Fruit fly (Drosophila melanogaster) whole organism, embryonic: ENCODE results near the gene TwdlC.
A peak's percentile ranks its signal among the peaks of the same experiment; 100 is the strongest.

Experiments used
- Atf-2 ChIP-seq: fragments of 200-800 bp; sonication (Bioruptor generic); optimal IDR thresholded peaks from 2 replicates; lab custom pipeline; 2016; ENCODE audit warnings: missing biosample characterization, missing genetic modification characterization
- CG12659 ChIP-seq: fragments of 200-800 bp; sonication (Bioruptor generic); optimal IDR thresholded peaks from 3 replicates; lab custom pipeline; 2017; ENCODE audit warnings: mild to moderate bottlenecking, missing biosample characterization, missing genetic modification reagents, missing genetic modification characterization
- CG14710 ChIP-seq: fragments of 200-800 bp; sonication (Bioruptor generic); optimal IDR thresholded peaks from 3 replicates; lab custom pipeline; 2019; ENCODE audit warnings: missing biosample characterization, mild to moderate bottlenecking, missing genetic modification characterization, moderate library complexity
- CG15073 ChIP-seq: fragments of 200-800 bp; sonication (Bioruptor generic); optimal IDR thresholded peaks from 2 replicates; lab custom pipeline; 2016; ENCODE audit warnings: missing biosample characterization, missing genetic modification characterization
- CG17328 ChIP-seq: fragments of 200-800 bp; sonication (Bioruptor generic); IDR thresholded peaks from 2 replicates; pipeline ENCODE4 v1.3.6; 2022; ENCODE audit warnings: missing biosample characterization, missing genetic modification characterization
- CG17385 ChIP-seq: fragments of 200-800 bp; sonication (Bioruptor generic); optimal IDR thresholded peaks from 3 replicates; lab custom pipeline; 2018; ENCODE audit warnings: missing biosample characterization, mild to moderate bottlenecking, missing genetic modification characterization
- CG17568 ChIP-seq: fragments of 200-800 bp; sonication (Bioruptor generic); optimal IDR thresholded peaks from 2 replicates; lab custom pipeline; 2018; ENCODE audit warnings: missing biosample characterization, mild to moderate bottlenecking, missing genetic modification characterization, moderate library complexity
- CG18011 ChIP-seq: fragments of 200-800 bp; sonication (Bioruptor generic); optimal IDR thresholded peaks from 2 replicates; lab custom pipeline; 2017; ENCODE audit warnings: missing biosample characterization, missing genetic modification characterization, mild to moderate bottlenecking, moderate library complexity, missing genotype
- CG31441 ChIP-seq: fragments of 200-800 bp; sonication (Bioruptor generic); IDR thresholded peaks from 2 replicates; pipeline ENCODE4 v1.3.6; 2022; ENCODE audit warnings: missing biosample characterization, missing genetic modification characterization
- CG32767 ChIP-seq: fragments of 200-800 bp; sonication (Bioruptor generic); IDR thresholded peaks from 2 replicates; pipeline ENCODE4 v1.3.6; 2022; ENCODE audit warnings: missing biosample characterization, missing genetic modification characterization
- CG33213 ChIP-seq: fragments of 200-800 bp; sonication (Bioruptor generic); optimal IDR thresholded peaks from 3 replicates; lab custom pipeline; 2016; ENCODE audit warnings: missing biosample characterization, missing genetic modification characterization
- CG4730 ChIP-seq: fragments of 200-800 bp; sonication (Bioruptor generic); IDR thresholded peaks from 2 replicates; pipeline ENCODE4 v1.3.6; 2022; ENCODE audit warnings: missing biosample characterization, missing genetic modification characterization
- CG6272 ChIP-seq: fragments of 200-800 bp; sonication (Bioruptor generic); IDR thresholded peaks from 2 replicates; pipeline ENCODE4 v1.3.6; 2022; ENCODE audit warnings: missing biosample characterization, missing genetic modification characterization
- CG6765 ChIP-seq: fragments of 200-800 bp; sonication (Bioruptor generic); optimal IDR thresholded peaks from 3 replicates; lab custom pipeline; 2017; ENCODE audit warnings: missing biosample characterization, mild to moderate bottlenecking, missing genetic modification characterization
- CG7372 ChIP-seq: fragments of 200-800 bp; sonication (Bioruptor generic); IDR thresholded peaks from 2 replicates; pipeline ENCODE4 v1.3.6; 2022; ENCODE audit warnings: missing biosample characterization, missing genetic modification characterization
- CG7963 ChIP-seq: fragments of 200-800 bp; sonication (Bioruptor generic); IDR thresholded peaks from 3 replicates; pipeline ENCODE4 v1.3.6; 2022; ENCODE audit warnings: missing biosample characterization, missing genetic modification characterization; ENCODE audit not compliant: partially characterized antibody
- CG9609 ChIP-seq: fragments of 200-800 bp; sonication (Bioruptor generic); optimal IDR thresholded peaks from 3 replicates; lab custom pipeline; 2016; ENCODE audit warnings: missing biosample characterization, missing genetic modification characterization
- Camta ChIP-seq: fragments of 200-800 bp; sonication (Bioruptor generic); optimal IDR thresholded peaks from 2 replicates; lab custom pipeline; 2016; ENCODE audit warnings: missing biosample characterization, missing genetic modification characterization
- CkIIα-i1 ChIP-seq: fragments of 200-800 bp; sonication (Bioruptor generic); IDR thresholded peaks from 2 replicates; pipeline ENCODE4 v1.3.6; 2022; ENCODE audit warnings: missing biosample characterization, missing genetic modification characterization
- D ChIP-seq, 2 experiments: fragments of 200-800 bp in 1 of 2; fragments of >200 bp in 1 of 2; sonication (Bioruptor generic) in 1 of 2; optimal IDR thresholded peaks; 2 replicates in 1 of 2; 3 replicates in 1 of 2; lab custom pipeline; 2017; ENCODE audit warnings: mild to moderate bottlenecking in 1 of 2, missing biosample characterization in 1 of 2, missing genetic modification characterization in 1 of 2, missing genetic modification reagents in 1 of 2
- Dref ChIP-seq: fragments of 200-800 bp; sonication (Bioruptor generic); IDR thresholded peaks from 2 replicates; pipeline ENCODE4 v1.3.6; 2022; ENCODE audit warnings: missing biosample characterization, missing genetic modification characterization
- H15 ChIP-seq: fragments of 200-800 bp; sonication (Bioruptor generic); IDR thresholded peaks from 3 replicates; pipeline ENCODE4 v1.3.6; 2022; ENCODE audit warnings: missing biosample characterization, missing genetic modification characterization
- Lim3 ChIP-seq: fragments of 200-800 bp; sonication (Bioruptor generic); IDR thresholded peaks from 2 replicates; pipeline ENCODE4 v1.3.6; 2022; ENCODE audit warnings: missing biosample characterization, missing genetic modification characterization
- NC2β ChIP-seq: fragments of 200-800 bp; sonication (Bioruptor generic); optimal IDR thresholded peaks from 2 replicates; lab custom pipeline; 2016; ENCODE audit warnings: missing biosample characterization, missing genetic modification characterization
- Ravus ChIP-seq: fragments of 200-800 bp; sonication (Bioruptor generic); IDR thresholded peaks from 2 replicates; pipeline ENCODE4 v1.3.6; 2022; ENCODE audit warnings: missing biosample characterization, missing genetic modification characterization
- Rfx ChIP-seq: fragments of 200-800 bp; sonication (Bioruptor generic); IDR thresholded peaks from 2 replicates; pipeline ENCODE4 v1.3.6; 2022; ENCODE audit warnings: missing biosample characterization, missing genetic modification characterization
- Side ChIP-seq: fragments of 200-800 bp; sonication (Bioruptor generic); optimal IDR thresholded peaks from 2 replicates; lab custom pipeline; 2016; ENCODE audit warnings: missing biosample characterization, missing genetic modification characterization
- Xbp1 ChIP-seq: fragments of 200-800 bp; sonication (Bioruptor generic); optimal IDR thresholded peaks from 3 replicates; lab custom pipeline; 2016; ENCODE audit warnings: missing biosample characterization, mild to moderate bottlenecking, missing genetic modification characterization
- crp ChIP-seq, 2 experiments: fragments of 200-800 bp; sonication (Bioruptor generic); optimal IDR thresholded peaks; 2 replicates in 1 of 2; 3 replicates in 1 of 2; lab custom pipeline; 2017; ENCODE audit warnings: missing biosample characterization in 2 of 2, missing genetic modification characterization in 2 of 2, mild to moderate bottlenecking in 1 of 2, moderate library complexity in 1 of 2
- eyg ChIP-seq: fragments of 200-800 bp; sonication (Bioruptor generic); optimal IDR thresholded peaks from 3 replicates; lab custom pipeline; 2016; ENCODE audit warnings: missing biosample characterization, missing genetic modification characterization
- fd3F ChIP-seq: fragments of 200-800 bp; sonication (Bioruptor generic); optimal IDR thresholded peaks from 2 replicates; lab custom pipeline; 2018; ENCODE audit warnings: missing biosample characterization, mild to moderate bottlenecking, missing genetic modification characterization, moderate library complexity
- gfzf ChIP-seq: fragments of 200-800 bp; sonication (Bioruptor generic); optimal IDR thresholded peaks from 2 replicates; lab custom pipeline; 2016; ENCODE audit warnings: missing biosample characterization, mild to moderate bottlenecking, missing genetic modification characterization, moderate library complexity
- grau ChIP-seq: fragments of 200-800 bp; optimal IDR thresholded peaks from 3 replicates; lab custom pipeline; 2019; ENCODE audit warnings: missing biosample characterization, mild to moderate bottlenecking, missing genetic modification characterization, moderate library complexity
- insv ChIP-seq, 2 experiments: fragments of 200-800 bp; sonication (Bioruptor generic); optimal IDR thresholded peaks; 3 replicates each; lab custom pipeline; 2016 to 2018; ENCODE audit warnings: missing biosample characterization in 2 of 2, missing genetic modification characterization in 2 of 2
- kay ChIP-seq: fragments of 200-800 bp; sonication (Bioruptor generic); optimal IDR thresholded peaks from 2 replicates; lab custom pipeline; 2016; ENCODE audit warnings: missing biosample characterization, missing genetic modification characterization
- kni ChIP-seq: fragments of 200-800 bp; sonication (Bioruptor generic); optimal IDR thresholded peaks from 3 replicates; lab custom pipeline; 2017; ENCODE audit warnings: mild to moderate bottlenecking, missing biosample characterization, missing genetic modification reagents, missing genetic modification characterization
- lilli ChIP-seq: fragments of 200-800 bp; sonication (Bioruptor generic); optimal IDR thresholded peaks from 3 replicates; lab custom pipeline; 2016; ENCODE audit warnings: missing biosample characterization, missing genetic modification characterization
- lola ChIP-seq, 3 experiments: fragments of >200 bp in 2 of 3; fragments of 200-800 bp in 1 of 3; sonication (Bioruptor generic) in 1 of 3; optimal IDR thresholded peaks; 2 replicates each; lab custom pipeline; 2017 to 2019; ENCODE audit warnings: missing biosample characterization in 3 of 3, missing genetic modification characterization in 3 of 3, mild to moderate bottlenecking in 1 of 3, moderate library complexity in 1 of 3
- lov ChIP-seq, 2 experiments: fragments of 200-800 bp in 1 of 2; fragments of >200 bp in 1 of 2; sonication (Bioruptor generic) in 1 of 2; IDR thresholded peaks in 1 of 2; optimal IDR thresholded peaks in 1 of 2; 2 replicates in 1 of 2; 3 replicates in 1 of 2; pipeline versions ENCODE4 v1.3.6 to Lab custom; 2017 to 2022; ENCODE audit warnings: missing biosample characterization in 1 of 2, missing genetic modification characterization in 1 of 2
- nmo ChIP-seq: fragments of 200-800 bp; sonication (Bioruptor generic); optimal IDR thresholded peaks from 2 replicates; lab custom pipeline; 2018; ENCODE audit warnings: missing biosample characterization, mild to moderate bottlenecking, missing genetic modification characterization, moderate library complexity
- onecut ChIP-seq: fragments of 200-800 bp; sonication (Bioruptor generic); IDR thresholded peaks from 2 replicates; pipeline ENCODE4 v1.3.6; 2022; ENCODE audit warnings: missing biosample characterization, missing genetic modification characterization
- prd ChIP-seq, 3 experiments: fragments of >200 bp in 2 of 3; fragments of 200-800 bp in 1 of 3; sonication (Bioruptor generic) in 1 of 3; optimal IDR thresholded peaks in 2 of 3; IDR thresholded peaks in 1 of 3; 2 replicates in 2 of 3; 3 replicates in 1 of 3; pipeline versions ENCODE4 v1.3.6 to Lab custom; 2017 to 2022; ENCODE audit warnings: missing biosample characterization in 1 of 3, missing genetic modification characterization in 1 of 3
- psq ChIP-seq: fragments of 200-800 bp; sonication (Bioruptor generic); optimal IDR thresholded peaks from 2 replicates; lab custom pipeline; 2017; ENCODE audit warnings: missing biosample characterization, missing genetic modification characterization
- run ChIP-seq: fragments of 200-800 bp; sonication (Bioruptor generic); optimal IDR thresholded peaks from 3 replicates; lab custom pipeline; 2018; ENCODE audit warnings: missing biosample characterization, mild to moderate bottlenecking, missing genetic modification characterization
- salm ChIP-seq: fragments of 200-800 bp; sonication (Bioruptor generic); optimal IDR thresholded peaks from 2 replicates; lab custom pipeline; 2018; ENCODE audit warnings: missing biosample characterization, mild to moderate bottlenecking, missing genetic modification characterization
- sug ChIP-seq: fragments of 200-800 bp; optimal IDR thresholded peaks from 2 replicates; lab custom pipeline; 2019; ENCODE audit warnings: missing biosample characterization, mild to moderate bottlenecking, missing genetic modification characterization, moderate library complexity
- wek ChIP-seq: fragments of 200-800 bp; sonication (Bioruptor generic); optimal IDR thresholded peaks from 3 replicates; lab custom pipeline; 2018; ENCODE audit warnings: missing biosample characterization, mild to moderate bottlenecking, missing genetic modification characterization, moderate library complexity

The TwdlC gene

DNA sequence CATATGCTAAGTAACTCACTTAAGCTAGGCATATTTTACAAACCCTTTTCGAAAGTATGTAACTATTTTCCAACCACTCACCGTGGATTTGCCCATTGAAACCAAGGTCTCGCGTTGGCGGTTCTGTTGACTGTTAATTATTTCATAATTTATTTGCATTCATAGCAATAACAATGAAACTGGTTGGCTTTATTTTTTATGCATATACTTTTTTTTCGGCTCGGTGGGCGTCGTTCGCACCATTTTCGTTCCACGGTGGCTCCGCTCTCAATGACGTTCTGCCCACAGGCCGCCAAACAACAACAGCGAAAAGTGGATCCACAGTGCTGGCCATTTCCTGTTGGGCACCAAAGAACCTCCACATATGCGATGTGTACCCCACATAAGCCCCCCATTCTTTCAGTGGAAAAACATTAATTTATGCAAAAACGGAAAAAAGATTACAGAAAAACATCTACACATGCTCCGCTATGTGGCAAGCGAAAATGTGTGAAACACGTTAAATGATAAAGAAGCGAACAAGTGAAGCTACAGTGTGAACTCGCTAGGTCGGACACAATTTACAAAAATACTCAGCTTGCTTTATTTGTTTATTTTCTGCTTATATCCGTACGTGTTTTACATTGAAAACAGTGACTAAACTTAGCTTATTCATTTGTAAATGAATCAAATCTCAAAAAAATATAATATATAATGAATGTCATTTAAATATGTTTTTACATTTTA is 26.9 kb upstream of the TwdlC start (continued):
- no peak for TF ChIP-seq crp (GFP tag; optimal IDR thresholded peaks at IDR 0.05; lab: Kevin White, UChicago)
- TF ChIP-seq Side (GFP tag; lab: Kevin White, UChicago), result no peak
- TF ChIP-seq CG7372 (GFP tag; lab: Robert Waterston, UW), result no peak
- TF ChIP-seq wek, result no peak
- TF ChIP-seq CG14710 (tag; lab: Kevin White, UChicago), result no peak
- no peak for TF ChIP-seq lov (optimal IDR thresholded peaks at IDR 0.05; lab: Kevin White, UChicago)
- TF ChIP-seq lov (GFP tag; IDR thresholded peaks at IDR 0.05; lab: Robert Waterston, UW), result 0 out of 3 replicates have a peak, but pooled peaks have one; percentile 12
- TF ChIP-seq CG17568 (GFP tag; lab: Kevin White, UChicago), result no peak
- TF ChIP-seq Camta (GFP tag; lab: Kevin White, UChicago), result no peak
- no peak for TF ChIP-seq onecut (GFP tag; lab: Robert Waterston, UW)
- 0 out of 2 replicates have a peak, but pooled peaks have one; percentile 32 for TF ChIP-seq CG32767 (GFP tag; lab: Robert Waterston, UW)
- TF ChIP-seq CG6765 (GFP tag; lab: Kevin White, UChicago), result no peak
- 0 out of 2 replicates have a peak, but pooled peaks have one; percentile 22 for TF ChIP-seq CG4730 (GFP tag; lab: Robert Waterston, UW)
- no peak for TF ChIP-seq kay (GFP tag; lab: Kevin White, UChicago)
- TF ChIP-seq prd (optimal IDR thresholded peaks at IDR 0.05; lab: Kevin White, UChicago), result no peak
- peak; percentile 47; the same call in 2 of the 3 replicates for TF ChIP-seq prd (GFP tag; IDR thresholded peaks at IDR 0.05; lab: Robert Waterston, UW)
- peak; percentile 16 for TF ChIP-seq CG17385
- peak; percentile 62 for TF ChIP-seq Rfx (GFP tag; lab: Robert Waterston, UW)
- TF ChIP-seq insv (GFP tag; optimal IDR thresholded peaks at IDR 0.05; lab: Kevin White, UChicago), result no peak
- TF ChIP-seq CG18011, result no peak
- no peak for TF ChIP-seq salm
- no peak for TF ChIP-seq CkIIα-i1
- TF ChIP-seq psq (GFP tag; lab: Kevin White, UChicago), result no peak
- TF ChIP-seq Dref (GFP tag; lab: Robert Waterston, UW), result no peak
- no peak for TF ChIP-seq lilli
- no peak for TF ChIP-seq Atf-2
- no peak for TF ChIP-seq fd3F (GFP tag; lab: Kevin White, UChicago)
- TF ChIP-seq Lim3 (GFP tag; lab: Robert Waterston, UW), result no peak
- no peak for TF ChIP-seq eyg (GFP tag; lab: Kevin White, UChicago)
- TF ChIP-seq CG31441, result 0 out of 2 replicates have a peak, but pooled peaks have one; percentile 7
- TF ChIP-seq run, result no peak
- no peak for TF ChIP-seq CG15073 (GFP tag; lab: Kevin White, UChicago)
- peak; percentile 18 for TF ChIP-seq Xbp1 (GFP tag; lab: Kevin White, UChicago)
- TF ChIP-seq NC2β (GFP tag; lab: Kevin White, UChicago), result no peak
- peak; percentile 35 for TF ChIP-seq nmo (GFP tag; lab: Kevin White, UChicago)
- no peak for TF ChIP-seq lola (GFP tag; optimal IDR thresholded peaks at IDR 0.05; lab: Kevin White, UChicago)
- TF ChIP-seq gfzf (GFP tag; lab: Kevin White, UChicago), result no peak
- TF ChIP-seq D (optimal IDR thresholded peaks at IDR 0.05; lab: Kevin White, UChicago), result no peak
- TF ChIP-seq D (GFP tag; optimal IDR thresholded peaks at IDR 0.05; lab: Kevin White, UChicago), result no peak
- no peak for TF ChIP-seq sug (tag; lab: Kevin White, UChicago)
- no peak for TF ChIP-seq Ravus
- no peak for TF ChIP-seq CG33213 (GFP tag; lab: Kevin White, UChicago)
- 0 out of 3 replicates have a peak, but pooled peaks have one; percentile 12 for TF ChIP-seq H15 (GFP tag; lab: Robert Waterston, UW)
- no peak for TF ChIP-seq CG6272 (GFP tag; lab: Robert Waterston, UW)
- no peak for TF ChIP-seq CG9609 (GFP tag; lab: Kevin White, UChicago)
- peak; percentile 31 for TF ChIP-seq CG12659
- no peak for TF ChIP-seq kni (GFP tag; lab: Kevin White, UChicago)
- 0 out of 2 replicates have a peak, but pooled peaks have one; percentile 21 for TF ChIP-seq CG17328 (GFP tag; lab: Robert Waterston, UW)
- no peak for TF ChIP-seq CG7963 (GFP tag; lab: Robert Waterston, UW)
- TF ChIP-seq grau (tag; lab: Kevin White, UChicago), result peak; percentile 92
